Worm (Caenorhabditis elegans) whole organism, young adult: ENCODE measurements around the gene dmd-9.

Experiments used
- D2030.7 ChIP-seq: fragments of 200-800 bp; sonication (Bioruptor generic); IDR thresholded peaks from 2 replicates; pipeline ENCODE4 v1.3.6; 2022; ENCODE audit warnings: missing genetic modification reagents, missing genetic modification characterization, missing compliant biosample characterization
- F33H1.4 ChIP-seq: fragments of 200-800 bp; sonication (Bioruptor generic); IDR thresholded peaks from 2 replicates; pipeline ENCODE4 v1.3.6; 2022; ENCODE audit warnings: missing genetic modification reagents, missing genetic modification characterization, missing compliant biosample characterization
- F37B4.10 ChIP-seq: fragments of 200-800 bp; sonication (Bioruptor generic); IDR thresholded peaks from 2 replicates; pipeline ENCODE4 v1.3.6; 2022; ENCODE audit warnings: missing genetic modification characterization, missing compliant biosample characterization
- F52B5.7 ChIP-seq: sonication (generic microtip); optimal IDR thresholded peaks from 2 replicates; lab custom pipeline; 2016; ENCODE audit warnings: mild to moderate bottlenecking, missing genetic modification characterization, missing compliant biosample characterization
- ZK185.1 ChIP-seq: sonication (generic microtip); optimal IDR thresholded peaks from 2 replicates; lab custom pipeline; 2016; ENCODE audit warnings: mild to moderate bottlenecking, missing genetic modification characterization, missing compliant biosample characterization; ENCODE audit not compliant: poor library complexity, severe bottlenecking
- akir-1 ChIP-seq: fragments of 200-800 bp; sonication (Bioruptor generic); optimal IDR thresholded peaks from 2 replicates; lab custom pipeline; 2018; ENCODE audit warnings: mild to moderate bottlenecking, missing genetic modification characterization, moderate library complexity, missing compliant biosample characterization
- aptf-2 ChIP-seq: fragments of 200-800 bp; sonication (Bioruptor generic); conservative IDR thresholded peaks from 2 replicates; pipeline ENCODE4 v1.3.6; 2022; ENCODE audit warnings: missing genetic modification reagents, missing genetic modification characterization, missing compliant biosample characterization
- atf-7 ChIP-seq: sonication (generic microtip); optimal IDR thresholded peaks from 2 replicates; lab custom pipeline; 2017; ENCODE audit warnings: mild to moderate bottlenecking, missing genetic modification characterization, missing compliant biosample characterization
- attf-6 ChIP-seq: fragments of 200-800 bp; sonication (Bioruptor generic); IDR thresholded peaks from 2 replicates; pipeline ENCODE4 v1.3.6; 2022; ENCODE audit warnings: missing genetic modification reagents, missing genetic modification characterization, missing compliant biosample characterization
- ccch-3 ChIP-seq: fragments of 200-800 bp; sonication (Bioruptor generic); optimal IDR thresholded peaks from 2 replicates; lab custom pipeline; 2018; ENCODE audit warnings: mild to moderate bottlenecking, missing genetic modification characterization, missing compliant biosample characterization
- cebp-1 ChIP-seq, 2 experiments: fragments of 200-800 bp in 1 of 2; sonication (Bioruptor generic) in 1 of 2; sonication (generic microtip) in 1 of 2; IDR thresholded peaks in 1 of 2; optimal IDR thresholded peaks in 1 of 2; 2 replicates each; pipeline versions ENCODE4 v1.3.6 to Lab custom; 2017 to 2022; ENCODE audit warnings: missing compliant biosample characterization in 2 of 2, missing genetic modification characterization in 2 of 2, mild to moderate bottlenecking in 1 of 2, missing genetic modification reagents in 1 of 2, moderate library complexity in 1 of 2
- ceh-100 ChIP-seq: fragments of 200-800 bp; sonication (Bioruptor generic); IDR thresholded peaks from 2 replicates; pipeline ENCODE4 v1.3.6; 2022; ENCODE audit warnings: missing genetic modification reagents, missing genetic modification characterization, missing compliant biosample characterization
- ceh-27 ChIP-seq: fragments of 200-800 bp; sonication (Bioruptor generic); optimal IDR thresholded peaks from 2 replicates; lab custom pipeline; 2018; ENCODE audit warnings: mild to moderate bottlenecking, missing genetic modification characterization, moderate library complexity, missing compliant biosample characterization
- ceh-58 ChIP-seq: fragments of 200-800 bp; sonication (Bioruptor generic); IDR thresholded peaks from 2 replicates; pipeline ENCODE4 v1.3.6; 2022; ENCODE audit warnings: missing genetic modification characterization, missing compliant biosample characterization
- ceh-91 ChIP-seq: fragments of 200-800 bp; sonication (Bioruptor generic); IDR thresholded peaks from 2 replicates; pipeline ENCODE4 v1.3.6; 2022; ENCODE audit warnings: missing genetic modification reagents, missing genetic modification characterization, missing compliant biosample characterization
- die-1 ChIP-seq: sonication (generic microtip); optimal IDR thresholded peaks from 2 replicates; lab custom pipeline; 2016; ENCODE audit warnings: missing genotype, mild to moderate bottlenecking, missing genetic modification characterization, missing compliant biosample characterization
- egrh-3 ChIP-seq: fragments of 200-800 bp; sonication (Bioruptor generic); IDR thresholded peaks from 2 replicates; pipeline ENCODE4 v1.3.6; 2022; ENCODE audit warnings: missing genetic modification reagents, missing genetic modification characterization, missing compliant biosample characterization
- ekl-4 ChIP-seq: fragments of 200-800 bp; sonication (Bioruptor generic); IDR thresholded peaks from 2 replicates; pipeline ENCODE4 v1.3.6; 2022; ENCODE audit warnings: missing genetic modification reagents, missing genetic modification characterization, missing compliant biosample characterization
- ets-4 ChIP-seq: fragments of 200-800 bp; sonication (Bioruptor generic); optimal IDR thresholded peaks from 2 replicates; lab custom pipeline; 2018; ENCODE audit warnings: mild to moderate bottlenecking, missing genetic modification characterization, missing compliant biosample characterization
- gei-17 ChIP-seq: fragments of 200-800 bp; sonication (Bioruptor generic); optimal IDR thresholded peaks from 2 replicates; lab custom pipeline; 2018; ENCODE audit warnings: mild to moderate bottlenecking, missing genetic modification characterization, missing compliant biosample characterization
- hmg-20 ChIP-seq: fragments of 200-800 bp; sonication (Bioruptor generic); IDR thresholded peaks from 2 replicates; pipeline ENCODE4 v1.3.6; 2022; ENCODE audit warnings: missing genetic modification reagents, missing genetic modification characterization, missing compliant biosample characterization
- hsf-1 ChIP-seq: fragments of 200-800 bp; sonication (Bioruptor generic); IDR thresholded peaks from 2 replicates; pipeline ENCODE4 v1.3.6; 2022; ENCODE audit warnings: missing genetic modification reagents, missing genetic modification characterization, missing compliant biosample characterization
- let-526 ChIP-seq: fragments of 200-800 bp; sonication (Bioruptor generic); IDR thresholded peaks from 2 replicates; pipeline ENCODE4 v1.3.6; 2022; ENCODE audit warnings: missing genetic modification reagents, missing genetic modification characterization, missing compliant biosample characterization
- lin-26 ChIP-seq: fragments of 200-800 bp; sonication (Bioruptor generic); IDR thresholded peaks from 2 replicates; pipeline ENCODE4 v1.3.6; 2022; ENCODE audit warnings: missing genetic modification reagents, missing genetic modification characterization, missing compliant biosample characterization
- lir-1 ChIP-seq: fragments of 200-800 bp; sonication (Bioruptor generic); conservative IDR thresholded peaks from 2 replicates; pipeline ENCODE4 v1.3.6; 2022; ENCODE audit warnings: missing genetic modification reagents, missing genetic modification characterization, missing compliant biosample characterization
- lsl-1 ChIP-seq: fragments of 200-800 bp; sonication (Bioruptor generic); optimal IDR thresholded peaks from 2 replicates; lab custom pipeline; 2018; ENCODE audit warnings: mild to moderate bottlenecking, missing genetic modification characterization, moderate library complexity, missing compliant biosample characterization
- madf-3 ChIP-seq: fragments of 200-800 bp; sonication (Bioruptor generic); IDR thresholded peaks from 2 replicates; pipeline ENCODE4 v1.3.6; 2022; ENCODE audit warnings: missing genetic modification reagents, missing genetic modification characterization, missing compliant biosample characterization
- madf-6 ChIP-seq: fragments of 200-800 bp; sonication (Bioruptor generic); IDR thresholded peaks from 2 replicates; pipeline ENCODE4 v1.3.6; 2022; ENCODE audit warnings: missing genetic modification reagents, missing genetic modification characterization, missing compliant biosample characterization
- mes-4 ChIP-seq: sonication (generic microtip); optimal IDR thresholded peaks from 2 replicates; lab custom pipeline; 2016; ENCODE audit warnings: missing genotype, missing genetic modification characterization, missing compliant biosample characterization
- nfya-1 ChIP-seq: sonication (generic microtip); optimal IDR thresholded peaks from 2 replicates; lab custom pipeline; 2017; ENCODE audit warnings: antibody characterized with exemption, missing compliant biosample characterization, missing genetic modification characterization, borderline replicate concordance; ENCODE audit not compliant: insufficient read depth
- nhr-120 ChIP-seq: fragments of 200-800 bp; sonication (Bioruptor generic); IDR thresholded peaks from 2 replicates; pipeline ENCODE4 v1.3.6; 2022; ENCODE audit warnings: missing genetic modification characterization, missing compliant biosample characterization
- pbrm-1 ChIP-seq: fragments of 200-800 bp; sonication (Bioruptor generic); IDR thresholded peaks from 2 replicates; pipeline ENCODE4 v1.3.6; 2022; ENCODE audit warnings: missing genetic modification reagents, missing genetic modification characterization, missing compliant biosample characterization
- sdz-38 ChIP-seq: sonication (generic microtip); optimal IDR thresholded peaks from 2 replicates; lab custom pipeline; 2016; ENCODE audit warnings: missing genotype, missing genetic modification characterization, missing compliant biosample characterization
- sea-2 ChIP-seq: fragments of 200-800 bp; sonication (Bioruptor generic); IDR thresholded peaks from 2 replicates; pipeline ENCODE4 v1.3.6; 2022; ENCODE audit warnings: missing genetic modification characterization, missing compliant biosample characterization
- snpc-1.1 ChIP-seq: sonication (generic microtip); optimal IDR thresholded peaks from 2 replicates; lab custom pipeline; 2017; ENCODE audit warnings: missing genetic modification characterization, mild to moderate bottlenecking, missing compliant biosample characterization, antibody characterized with exemption, moderate library complexity, missing genotype, missing genetic modification reagents; ENCODE audit not compliant: insufficient read depth
- snpc-3.4 ChIP-seq: sonication (generic microtip); optimal IDR thresholded peaks from 2 replicates; lab custom pipeline; 2017; ENCODE audit warnings: missing genetic modification characterization, mild to moderate bottlenecking, missing compliant biosample characterization, antibody characterized with exemption, moderate library complexity, missing genotype, missing genetic modification reagents
- somi-1 ChIP-seq: fragments of 200-800 bp; sonication (Bioruptor generic); optimal IDR thresholded peaks from 2 replicates; lab custom pipeline; 2018; ENCODE audit warnings: mild to moderate bottlenecking, missing genetic modification characterization, missing compliant biosample characterization
- tbp1 ChIP-seq: fragments of 200-800 bp; sonication (Bioruptor generic); optimal IDR thresholded peaks from 2 replicates; lab custom pipeline; 2018; ENCODE audit warnings: mild to moderate bottlenecking, missing genetic modification characterization, missing compliant biosample characterization
- tlf-1 ChIP-seq: fragments of 200-800 bp; sonication (Bioruptor generic); optimal IDR thresholded peaks from 2 replicates; lab custom pipeline; 2018; ENCODE audit warnings: mild to moderate bottlenecking, missing genetic modification characterization, missing compliant biosample characterization
- unc-62 ChIP-seq: fragments of 150-350 bp; optimal IDR thresholded peaks from 2 replicates; lab custom pipeline; 2014; ENCODE audit warnings: missing biosample characterization, missing genetic modification reagents, missing genetic modification characterization
- xnd-1 ChIP-seq: sonication (generic microtip); optimal IDR thresholded peaks from 2 replicates; lab custom pipeline; 2016; ENCODE audit warnings: missing genotype, missing genetic modification reagents, missing genetic modification characterization, missing compliant biosample characterization
- zfh-2 ChIP-seq: fragments of 200-800 bp; sonication (Bioruptor generic); conservative IDR thresholded peaks from 2 replicates; pipeline ENCODE4 v1.3.6; 2022; ENCODE audit warnings: missing genetic modification reagents, missing genetic modification characterization, missing compliant biosample characterization
- ztf-22 ChIP-seq: fragments of 200-800 bp; sonication (Bioruptor generic); optimal IDR thresholded peaks from 2 replicates; lab custom pipeline; 2018; ENCODE audit warnings: mild to moderate bottlenecking, missing genetic modification characterization, moderate library complexity, missing compliant biosample characterization
- ztf-6 ChIP-seq: fragments of 200-800 bp; sonication (Bioruptor generic); IDR thresholded peaks from 2 replicates; pipeline ENCODE4 v1.3.6; 2022; ENCODE audit warnings: missing genetic modification reagents, missing genetic modification characterization, missing compliant biosample characterization

Gene dmd-9

ce11 chrIV:3294553-3295185 lies 40.3 kb upstream of the dmd-9 start, which contains the start of gene W08E12.7 (continued):
- TF ChIP-seq nfya-1 (tag; lab: Kevin White, UChicago) (no peak), hmg-20 (0 out of 2 replicates have a peak, but pooled peaks have one; percentile 10), tbp1 (peak; percentile 73)

ce11 chrIV:3293800-3294493 lies 39.6 kb upstream of the dmd-9 start:
- TF ChIP-seq die-1 (tag; lab: Kevin White, UChicago): no peak
- TF ChIP-seq tlf-1: no peak
- no peak for TF ChIP-seq ceh-91 (GFP tag; lab: Robert Waterston, UW)
- TF ChIP-seq pbrm-1: no peak
- TF ChIP-seq D2030.7 (GFP tag; lab: Robert Waterston, UW): no peak
- TF ChIP-seq mes-4 (tag; lab: Kevin White, UChicago): no peak
- no peak for TF ChIP-seq ceh-58 (GFP tag; lab: Robert Waterston, UW)
- no peak for TF ChIP-seq cebp-1 (GFP tag; IDR thresholded peaks at IDR 0.05; lab: Robert Waterston, UW)
- no peak for TF ChIP-seq cebp-1 (tag; optimal IDR thresholded peaks at IDR 0.05; lab: Kevin White, UChicago)
- TF ChIP-seq akir-1 (GFP tag; lab: Kevin White, UChicago): no peak
- no peak for TF ChIP-seq F52B5.7 (tag; lab: Kevin White, UChicago)
- 0 out of 2 replicates have a peak, but pooled peaks have one; percentile 56 for TF ChIP-seq lin-26 (GFP tag; lab: Robert Waterston, UW)
- peak; percentile 61 for TF ChIP-seq F33H1.4
- TF ChIP-seq egrh-3: no peak
- TF ChIP-seq ztf-6 (GFP tag; lab: Robert Waterston, UW): no peak
- TF ChIP-seq atf-7 (tag; lab: Kevin White, UChicago): no peak
- no peak for TF ChIP-seq madf-3 (GFP tag; lab: Robert Waterston, UW)
- TF ChIP-seq lir-1: no peak
- TF ChIP-seq snpc-3.4 (tag; lab: Kevin White, UChicago): no peak
- peak; percentile 50; the same call in 1 of the 2 replicates for TF ChIP-seq madf-6
- TF ChIP-seq zfh-2 (GFP tag; lab: Robert Waterston, UW): peak; percentile 61; the same call in 1 of the 2 replicates
- TF ChIP-seq xnd-1: peak; percentile 8
- peak; percentile 86 for TF ChIP-seq lsl-1 (GFP tag; lab: Kevin White, UChicago)
- no peak for TF ChIP-seq ceh-27
- TF ChIP-seq ets-4: no peak
- TF ChIP-seq let-526 (GFP tag; lab: Robert Waterston, UW): no peak
- TF ChIP-seq ccch-3 (GFP tag; lab: Kevin White, UChicago): no peak
- no peak for TF ChIP-seq hsf-1 (GFP tag; lab: Robert Waterston, UW)
- TF ChIP-seq F37B4.10 (GFP tag; lab: Robert Waterston, UW): no peak
- no peak for TF ChIP-seq aptf-2 (GFP tag; lab: Robert Waterston, UW)
- no peak for TF ChIP-seq snpc-1.1
- TF ChIP-seq unc-62: no peak
- peak; percentile 40; the same call in 1 of the 2 replicates for TF ChIP-seq ekl-4 (GFP tag; lab: Robert Waterston, UW)
- TF ChIP-seq gei-17 (GFP tag; lab: Kevin White, UChicago): no peak
- TF ChIP-seq attf-6 (GFP tag; lab: Robert Waterston, UW): no peak
- no peak for TF ChIP-seq ceh-100 (GFP tag; lab: Robert Waterston, UW)
- TF ChIP-seq somi-1 (GFP tag; lab: Kevin White, UChicago): no peak
- no peak for TF ChIP-seq sdz-38
- no peak for TF ChIP-seq sea-2 (GFP tag; lab: Robert Waterston, UW)
- no peak for TF ChIP-seq ZK185.1 (tag; lab: Kevin White, UChicago)
- TF ChIP-seq nhr-120 (GFP tag; lab: Robert Waterston, UW): no peak
- no peak for TF ChIP-seq tbp1
- TF ChIP-seq ztf-22 (GFP tag; lab: Kevin White, UChicago): no peak
